Worm (Caenorhabditis elegans) whole organism, early embryonic: ENCODE results near the gene Y73F8A.22.

Source experiments
- B0310.2 ChIP-seq: sonication (generic microtip); optimal IDR thresholded peaks from 2 replicates; lab custom pipeline; 2016; ENCODE audit warnings: mild to moderate bottlenecking, missing genetic modification characterization, missing compliant biosample characterization
- F13C5.2 ChIP-seq: sonication (generic microtip); optimal IDR thresholded peaks from 2 replicates; lab custom pipeline; 2017; ENCODE audit warnings: mild to moderate bottlenecking, missing genetic modification characterization, inconsistent platforms, missing compliant biosample characterization
- aly-1 ChIP-seq: sonication (generic microtip); optimal IDR thresholded peaks from 2 replicates; lab custom pipeline; 2016; ENCODE audit warnings: missing genetic modification characterization, missing compliant biosample characterization
- ama-1 ChIP-seq: fragments of 150-350 bp; optimal IDR thresholded peaks from 2 replicates; lab custom pipeline; 2014
- ceh-13 ChIP-seq: fragments of 200-800 bp; sonication (Bioruptor generic); optimal IDR thresholded peaks from 2 replicates; lab custom pipeline; 2018; ENCODE audit warnings: mild to moderate bottlenecking, missing genetic modification characterization, missing compliant biosample characterization
- ceh-36 ChIP-seq: sonication (generic microtip); optimal IDR thresholded peaks from 2 replicates; lab custom pipeline; 2016; ENCODE audit warnings: missing genetic modification characterization, inconsistent platforms, missing compliant biosample characterization
- ets-7 ChIP-seq: sonication (generic microtip); optimal IDR thresholded peaks from 2 replicates; lab custom pipeline; 2016; ENCODE audit warnings: missing genotype, missing genetic modification characterization, missing compliant biosample characterization
- flt-1 ChIP-seq: fragments of 200-800 bp; sonication (Bioruptor generic); IDR thresholded peaks from 2 replicates; pipeline ENCODE4 v1.3.6; 2022; ENCODE audit warnings: missing genetic modification characterization, missing compliant biosample characterization
- hmbx-1 ChIP-seq: sonication (generic microtip); optimal IDR thresholded peaks from 2 replicates; lab custom pipeline; 2016; ENCODE audit warnings: mild to moderate bottlenecking, missing genetic modification characterization, missing compliant biosample characterization
- hmg-4 ChIP-seq: fragments of 200-800 bp; sonication (Bioruptor generic); optimal IDR thresholded peaks from 2 replicates; lab custom pipeline; 2018; ENCODE audit warnings: mild to moderate bottlenecking, missing genetic modification characterization, missing compliant biosample characterization
- hnd-1 ChIP-seq: sonication (generic microtip); optimal IDR thresholded peaks from 2 replicates; lab custom pipeline; 2016; ENCODE audit warnings: missing genetic modification characterization, missing compliant biosample characterization
- pes-1 ChIP-seq: fragments of 200-800 bp; sonication (Bioruptor generic); IDR thresholded peaks from 2 replicates; pipeline ENCODE4 v1.3.6; 2022; ENCODE audit warnings: missing genetic modification reagents, missing genetic modification characterization, missing compliant biosample characterization
- scrt-1 ChIP-seq: fragments of 200-800 bp; sonication (Bioruptor generic); IDR thresholded peaks from 2 replicates; pipeline ENCODE4 v1.3.6; 2022; ENCODE audit warnings: missing genetic modification characterization, missing compliant biosample characterization
- sea-1 ChIP-seq: fragments of 200-800 bp; sonication (Bioruptor generic); conservative IDR thresholded peaks from 2 replicates; pipeline ENCODE4 v1.3.6; 2022; ENCODE audit warnings: missing genetic modification characterization, missing compliant biosample characterization
- tbx-11 ChIP-seq: fragments of 200-800 bp; sonication (Bioruptor generic); IDR thresholded peaks from 2 replicates; pipeline ENCODE4 v1.3.6; 2022; ENCODE audit warnings: missing genetic modification characterization, missing compliant biosample characterization
- tbx-37 ChIP-seq: fragments of 200-800 bp; sonication (Bioruptor generic); conservative IDR thresholded peaks from 2 replicates; pipeline ENCODE4 v1.3.6; 2022; ENCODE audit warnings: missing genetic modification reagents, missing genetic modification characterization, missing compliant biosample characterization
- tra-4 ChIP-seq: sonication (generic microtip); optimal IDR thresholded peaks from 2 replicates; lab custom pipeline; 2017; ENCODE audit warnings: missing genetic modification characterization, missing compliant biosample characterization

The Y73F8A.22 gene

DNA sequence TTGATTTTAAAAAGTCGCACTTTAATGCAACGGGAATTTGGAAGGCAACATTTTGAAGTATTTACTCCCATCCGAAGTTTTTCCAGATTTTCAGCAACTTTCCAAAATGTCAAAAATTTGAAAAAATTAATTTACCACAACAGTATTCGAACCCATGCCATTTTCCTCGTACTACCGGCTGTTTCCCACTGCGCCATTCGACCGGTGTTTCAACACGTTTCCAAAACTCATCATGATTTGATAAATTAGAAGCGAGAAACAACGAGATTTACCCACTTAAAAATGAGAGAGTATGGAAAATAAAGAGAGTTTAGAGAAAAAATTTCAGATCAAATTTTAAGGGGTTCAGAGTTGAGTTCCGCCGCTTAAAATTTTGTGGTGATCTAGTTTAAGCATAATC is 7.4 kb downstream of the Y73F8A.22 start:
- TF ChIP-seq tbx-11 (GFP tag; lab: Robert Waterston, UW): no peak
- TF ChIP-seq pes-1: no peak
- TF ChIP-seq hnd-1 (tag; lab: Kevin White, UChicago): no peak
- no peak for TF ChIP-seq scrt-1 (GFP tag; lab: Robert Waterston, UW)
- TF ChIP-seq flt-1 (GFP tag; lab: Robert Waterston, UW): no peak

DNA sequence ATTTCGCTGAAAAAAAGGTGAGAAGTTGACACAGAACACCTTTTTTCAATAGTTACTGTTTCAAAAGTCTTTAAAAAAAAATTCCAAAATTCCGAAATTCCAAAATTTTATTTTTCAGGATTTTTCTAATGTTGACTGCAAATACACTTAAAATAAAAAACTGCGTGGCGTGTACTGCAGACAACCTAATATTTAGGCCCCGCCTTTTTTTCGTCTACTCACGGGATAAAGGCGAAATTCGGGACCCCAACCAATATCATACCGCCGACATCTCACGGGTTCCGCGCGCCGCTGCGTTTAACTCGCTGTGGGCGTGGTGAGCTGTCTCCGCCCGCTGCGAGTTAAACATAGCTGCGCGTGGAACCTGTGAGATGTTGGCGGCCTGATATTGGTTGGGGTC is 38.6 kb downstream of the Y73F8A.22 start:
- no peak for TF ChIP-seq tbx-37 (GFP tag; lab: Robert Waterston, UW)
- TF ChIP-seq ceh-36 (tag; lab: Kevin White, UChicago): no peak
- TF ChIP-seq B0310.2 (tag; lab: Kevin White, UChicago): no peak
- no peak for TF ChIP-seq aly-1 (tag; lab: Kevin White, UChicago)
- no peak for TF ChIP-seq F13C5.2 (tag; lab: Kevin White, UChicago)
- no peak for TF ChIP-seq hnd-1 (tag; lab: Kevin White, UChicago)
- TF ChIP-seq hmbx-1 (tag; lab: Kevin White, UChicago): no peak

DNA sequence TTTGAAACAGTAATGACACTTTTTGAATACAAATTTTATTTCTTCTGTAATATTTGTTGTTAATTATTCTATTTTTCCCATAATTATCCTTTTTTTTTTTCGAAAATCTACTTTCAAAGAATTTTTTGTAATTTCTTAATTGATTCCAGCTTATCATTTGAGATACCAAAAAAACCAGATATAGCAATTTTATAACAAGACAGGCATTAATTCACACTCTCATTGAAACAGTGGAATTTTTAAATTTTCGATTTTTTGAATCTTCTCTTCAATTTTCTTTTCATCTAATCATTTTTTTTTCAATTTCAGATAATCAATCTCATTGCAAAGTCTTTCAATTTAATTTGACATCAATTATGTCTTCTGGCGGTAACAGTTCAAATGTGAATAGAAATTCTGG is 41.2 kb downstream of the Y73F8A.22 start, which contains the start of gene nhr-5:
Gene nhr-5, plus strand, starts transcription at position 301 of the 400 bp plus-strand sequence.
- TF ChIP-seq sea-1 (GFP tag; lab: Robert Waterston, UW) (no peak), hmg-4 (GFP tag; lab: Kevin White, UChicago) (no peak), ama-1 (no peak), tra-4 (tag; lab: Kevin White, UChicago) (no peak), hnd-1 (tag; lab: Kevin White, UChicago) (no peak), hmbx-1 (tag; lab: Kevin White, UChicago) (no peak), ets-7 (tag; lab: Kevin White, UChicago) (no peak), ceh-36 (tag; lab: Kevin White, UChicago) (no peak), tbx-11 (GFP tag; lab: Robert Waterston, UW) (no peak), scrt-1 (GFP tag; lab: Robert Waterston, UW) (no peak), pes-1 (no peak), F13C5.2 (tag; lab: Kevin White, UChicago) (no peak), tbx-37 (GFP tag; lab: Robert Waterston, UW) (no peak), B0310.2 (tag; lab: Kevin White, UChicago) (no peak), flt-1 (GFP tag; lab: Robert Waterston, UW) (no peak), ceh-13 (no peak), aly-1 (tag; lab: Kevin White, UChicago) (no peak)

DNA sequence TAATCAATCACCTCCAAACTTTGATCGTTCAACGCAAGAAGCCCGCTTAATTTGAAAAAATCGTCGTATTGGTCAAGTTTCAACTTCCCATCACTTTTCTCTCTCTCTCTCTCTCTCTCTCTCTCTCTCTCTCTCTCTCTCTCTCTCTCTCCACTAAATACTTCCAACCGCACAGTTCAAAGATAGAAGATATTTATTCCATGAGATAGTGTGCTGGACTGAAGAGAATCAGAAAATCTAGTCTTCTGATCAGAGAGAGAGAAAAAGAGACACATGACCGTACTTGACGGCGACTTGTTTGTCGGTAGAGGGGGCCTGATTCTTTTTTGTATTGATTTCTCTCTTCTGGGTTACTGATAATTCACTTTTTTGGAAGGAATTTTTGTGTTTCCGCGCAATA is 42.6 kb downstream of the Y73F8A.22 start:
- TF ChIP-seq tbx-11 (GFP tag; lab: Robert Waterston, UW) (no peak), scrt-1 (GFP tag; lab: Robert Waterston, UW) (no peak), tbx-37 (GFP tag; lab: Robert Waterston, UW) (no peak), aly-1 (tag; lab: Kevin White, UChicago) (no peak), ceh-13 (no peak), hnd-1 (tag; lab: Kevin White, UChicago) (no peak), ets-7 (tag; lab: Kevin White, UChicago) (no peak), pes-1 (no peak), B0310.2 (tag; lab: Kevin White, UChicago) (no peak), hmbx-1 (tag; lab: Kevin White, UChicago) (no peak), ama-1 (no peak), ceh-36 (tag; lab: Kevin White, UChicago) (no peak), sea-1 (GFP tag; lab: Robert Waterston, UW) (no peak), F13C5.2 (tag; lab: Kevin White, UChicago) (no peak), flt-1 (GFP tag; lab: Robert Waterston, UW) (no peak), tra-4 (tag; lab: Kevin White, UChicago) (no peak), hmg-4 (GFP tag; lab: Kevin White, UChicago) (no peak)

DNA sequence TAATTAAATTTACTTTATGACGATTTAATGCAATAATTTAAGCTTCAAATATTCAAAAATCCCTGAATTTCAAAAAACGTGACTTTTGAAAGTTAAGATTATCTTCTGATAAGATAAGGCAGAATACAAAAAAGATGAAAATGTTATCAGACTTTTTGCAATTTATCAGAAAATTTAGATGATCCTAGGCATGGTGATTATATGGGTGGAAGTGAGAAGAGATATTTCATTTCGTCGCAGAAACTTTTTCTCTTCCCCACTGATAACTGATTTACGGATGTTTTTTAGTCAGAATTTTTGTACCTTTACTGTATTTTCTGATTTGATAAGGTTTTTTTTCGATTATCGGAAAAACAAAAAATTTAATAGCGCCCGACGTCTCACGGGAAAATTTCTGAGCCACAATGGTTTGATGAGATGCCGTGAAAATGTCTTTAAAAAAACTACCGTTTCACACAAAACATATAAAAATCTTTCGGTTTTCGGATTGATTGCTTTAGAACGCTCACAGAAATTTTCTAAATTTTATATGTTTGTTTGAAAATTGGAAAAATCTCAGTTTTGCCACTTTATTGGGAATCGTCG is 45.9 kb downstream of the Y73F8A.22 start:
- TF ChIP-seq tra-4 (tag; lab: Kevin White, UChicago) (no peak), hmbx-1 (tag; lab: Kevin White, UChicago) (no peak), ceh-13 (no peak), hnd-1 (tag; lab: Kevin White, UChicago) (no peak), sea-1 (GFP tag; lab: Robert Waterston, UW) (no peak), aly-1 (tag; lab: Kevin White, UChicago) (no peak)

DNA sequence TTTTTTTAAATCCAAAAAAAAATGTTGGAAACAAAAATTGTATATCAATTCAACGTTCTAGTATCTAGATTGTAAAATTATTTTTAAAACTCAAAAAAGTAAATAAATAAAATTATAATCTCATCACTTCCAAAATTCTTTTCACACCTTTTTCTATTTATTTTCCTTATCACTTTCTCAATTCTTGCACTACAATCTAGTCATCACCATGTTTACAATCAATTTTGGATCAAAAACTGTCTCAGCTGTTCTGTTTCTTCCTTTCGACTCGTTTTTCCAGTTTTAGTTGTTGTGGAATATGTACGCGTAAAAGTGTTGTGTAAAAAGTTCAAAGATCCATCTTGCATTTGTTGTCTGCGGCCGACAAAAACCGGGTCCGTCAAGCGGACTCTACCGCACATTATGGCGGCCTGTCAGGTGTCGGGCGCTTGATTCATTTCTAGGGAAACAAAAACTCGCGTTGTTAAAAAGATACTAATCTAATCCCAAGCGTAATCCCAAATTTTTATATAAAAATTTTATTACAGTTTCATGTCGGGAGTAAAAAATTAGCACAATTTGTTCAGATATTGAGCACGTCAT is 46.6 kb downstream of the Y73F8A.22 start:
- TF ChIP-seq aly-1 (tag; lab: Kevin White, UChicago): no peak
- TF ChIP-seq flt-1 (GFP tag; lab: Robert Waterston, UW): no peak
- no peak for TF ChIP-seq sea-1 (GFP tag; lab: Robert Waterston, UW)
- TF ChIP-seq ets-7 (tag; lab: Kevin White, UChicago): no peak
- no peak for TF ChIP-seq scrt-1 (GFP tag; lab: Robert Waterston, UW)
- no peak for TF ChIP-seq ceh-36 (tag; lab: Kevin White, UChicago)
- no peak for TF ChIP-seq tbx-37 (GFP tag; lab: Robert Waterston, UW)
- TF ChIP-seq B0310.2 (tag; lab: Kevin White, UChicago): no peak
- TF ChIP-seq F13C5.2 (tag; lab: Kevin White, UChicago): no peak
- no peak for TF ChIP-seq hnd-1 (tag; lab: Kevin White, UChicago)
- no peak for TF ChIP-seq hmg-4 (GFP tag; lab: Kevin White, UChicago)

DNA sequence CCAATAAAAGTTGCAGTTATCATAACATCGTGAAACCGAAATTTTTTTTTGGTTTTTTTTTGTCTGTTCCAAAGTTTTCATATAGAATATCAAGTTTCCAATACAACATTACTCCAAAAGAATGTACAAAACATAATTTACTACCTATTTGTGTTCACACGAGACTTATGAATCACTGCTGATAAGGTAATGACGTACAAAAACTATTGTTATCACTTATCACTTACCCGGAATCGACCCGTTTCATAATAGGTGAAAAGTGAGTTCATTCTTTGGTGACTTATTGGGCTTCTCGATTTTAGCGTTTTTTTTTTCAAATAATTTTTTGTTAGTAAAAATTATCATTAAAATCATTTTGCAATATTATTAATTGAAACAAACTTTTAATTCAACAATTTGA is 48.0 kb downstream of the Y73F8A.22 start:
- no peak for TF ChIP-seq aly-1 (tag; lab: Kevin White, UChicago)
- TF ChIP-seq flt-1 (GFP tag; lab: Robert Waterston, UW): no peak
- TF ChIP-seq scrt-1 (GFP tag; lab: Robert Waterston, UW): no peak
- TF ChIP-seq ama-1: no peak
- TF ChIP-seq ets-7 (tag; lab: Kevin White, UChicago): no peak
- TF ChIP-seq tbx-37 (GFP tag; lab: Robert Waterston, UW): no peak
- TF ChIP-seq tbx-11 (GFP tag; lab: Robert Waterston, UW): no peak
- no peak for TF ChIP-seq hnd-1 (tag; lab: Kevin White, UChicago)
- no peak for TF ChIP-seq B0310.2 (tag; lab: Kevin White, UChicago)
- TF ChIP-seq ceh-13: no peak
- no peak for TF ChIP-seq ceh-36 (tag; lab: Kevin White, UChicago)
- TF ChIP-seq F13C5.2 (tag; lab: Kevin White, UChicago): no peak
- TF ChIP-seq hmg-4 (GFP tag; lab: Kevin White, UChicago): no peak
- no peak for TF ChIP-seq pes-1
